Fruit fly (Drosophila melanogaster): ENCODE data around the gene DIP-beta.

Gene DIP-beta

dm6 chrX:21373659-21374426 lies 83.7 kb downstream of the DIP-beta start, which contains the start of gene slgA (continued):
- TF ChIP-seq cas (GFP tag; IDR thresholded peaks at IDR 0.05) (no peak), crp (GFP tag; optimal IDR thresholded peaks at IDR 0.05) (peak in 1 of 2 experiments; percentile 69), stc (GFP tag; IDR thresholded peaks at IDR 0.05) (no peak), CG13424 (tag; optimal IDR thresholded peaks at IDR 0.05) (no peak), CG12744 (GFP tag; optimal IDR thresholded peaks at IDR 0.05) (no peak), pros (GFP tag; optimal IDR thresholded peaks at IDR 0.05) (no peak), ap (GFP tag; IDR thresholded peaks at IDR 0.05) (no peak), ase (GFP tag; IDR thresholded peaks at IDR 0.05) (no peak), zen2 (GFP tag; IDR thresholded peaks at IDR 0.05; ENCODE audit: partially characterized antibody) (peak; percentile 64), C15 (GFP tag; IDR thresholded peaks at IDR 0.05) (no peak), PHDP (tag; optimal IDR thresholded peaks at IDR 0.05) (no peak), chinmo (GFP tag; IDR thresholded peaks at IDR 0.05; ENCODE audit: partially characterized antibody) (peak; percentile 62; the same call in 1 of the 4 replicates), CG9876 (GFP tag; optimal IDR thresholded peaks at IDR 0.05) (peak; percentile 19), CG7271 (tag; optimal IDR thresholded peaks at IDR 0.05) (no peak), bcd (GFP tag; optimal IDR thresholded peaks at IDR 0.05) (peak; percentile 29), pan (optimal IDR thresholded peaks at IDR 0.05) (no peak), pan (GFP tag; optimal IDR thresholded peaks at IDR 0.05 in 1 of 2, IDR thresholded peaks at IDR 0.05 in 1 of 2) (peak in 1 of 2 experiments; percentile 28), ab (GFP tag; optimal IDR thresholded peaks at IDR 0.05) (no peak), gsb (GFP tag; IDR thresholded peaks at IDR 0.05) (peak; percentile 26; the same call in 1 of the 2 replicates), CG6689 (GFP tag; IDR thresholded peaks at IDR 0.05) (no peak), CG13775 (GFP tag; optimal IDR thresholded peaks at IDR 0.05) (peak; percentile 8), CG34376 (GFP tag; optimal IDR thresholded peaks at IDR 0.05) (peak; percentile 38), Gsc (GFP tag; IDR thresholded peaks at IDR 0.05) (no peak), CG1024 (GFP tag; IDR thresholded peaks at IDR 0.05) (0 out of 2 replicates have a peak, but pooled peaks have one; percentile 18), wor (GFP tag; IDR thresholded peaks at IDR 0.05) (no peak), CG4854 (GFP tag; optimal IDR thresholded peaks at IDR 0.05) (peak; percentile 5), Atf3 (GFP tag; optimal IDR thresholded peaks at IDR 0.05) (no peak), cato (GFP tag; optimal IDR thresholded peaks at IDR 0.05; ENCODE audit: borderline replicate concordance) (no peak), CG43689 (GFP tag; IDR thresholded peaks at IDR 0.05) (no peak), tap (tag; optimal IDR thresholded peaks at IDR 0.05) (no peak), HHEX (GFP tag; optimal IDR thresholded peaks at IDR 0.05) (peak; percentile 36), Chrac-16 (GFP tag; optimal IDR thresholded peaks at IDR 0.05) (peak; percentile 6), Dref (GFP tag; IDR thresholded peaks at IDR 0.05) (peak; percentile 82), CG4707 (GFP tag; optimal IDR thresholded peaks at IDR 0.05) (no peak), pum (GFP tag; optimal IDR thresholded peaks at IDR 0.05) (peak; percentile 19), lbe (GFP tag; optimal IDR thresholded peaks at IDR 0.05) (no peak), Xrp1 (GFP tag; IDR thresholded peaks at IDR 0.05) (no peak), nmo (GFP tag; optimal IDR thresholded peaks at IDR 0.05) (peak; percentile 43), CG9817 (tag; optimal IDR thresholded peaks at IDR 0.05) (no peak), Doc2 (GFP tag; IDR thresholded peaks at IDR 0.05) (no peak), ac (GFP tag; optimal IDR thresholded peaks at IDR 0.05) (no peak), YL-1 (GFP tag; optimal IDR thresholded peaks at IDR 0.05) (peak; percentile 10), dan (GFP tag; IDR thresholded peaks at IDR 0.05) (no peak), ewg (GFP tag; optimal IDR thresholded peaks at IDR 0.05) (peak; percentile 13), danr (GFP tag; IDR thresholded peaks at IDR 0.05) (no peak), CG16813 (GFP tag; IDR thresholded peaks at IDR 0.05; ENCODE audit: partially characterized antibody) (peak; percentile 75), ash1 (GFP tag; optimal IDR thresholded peaks at IDR 0.05) (no peak), abd-A (tag; optimal IDR thresholded peaks at IDR 0.05) (no peak), CG4328 (GFP tag; optimal IDR thresholded peaks at IDR 0.05) (no peak), Hr3 (GFP tag; optimal IDR thresholded peaks at IDR 0.05) (peak; percentile 11)

All from whole organism, embryonic.